Fruit fly (Drosophila melanogaster): ENCODE results near the gene GILT2.

Gene GILT2

dm6 chr3R:23629572-23629971, 49.1 kb upstream of the GILT2 start:
- TF ChIP-seq NfI (GFP tag; optimal IDR thresholded peaks at IDR 0.05) (no peak), chinmo (GFP tag; IDR thresholded peaks at IDR 0.05; ENCODE audit: partially characterized antibody) (0 out of 4 replicates have a peak, but pooled peaks have one; percentile 11), mam (GFP tag; optimal IDR thresholded peaks at IDR 0.05) (no peak), CG13624 (GFP tag; optimal IDR thresholded peaks at IDR 0.05) (no peak), mirr (GFP tag; optimal IDR thresholded peaks at IDR 0.05) (no peak), peb (GFP tag; IDR thresholded peaks at IDR 0.05) (no peak), sima (GFP tag; optimal IDR thresholded peaks at IDR 0.05) (no peak), CG18599 (GFP tag; optimal IDR thresholded peaks at IDR 0.05) (no peak), CG14014 (GFP tag; IDR thresholded peaks at IDR 0.05) (no peak), ara (GFP tag; IDR thresholded peaks at IDR 0.05) (no peak), maf-S (GFP tag; optimal IDR thresholded peaks at IDR 0.05) (no peak), Antp (GFP tag; optimal IDR thresholded peaks at IDR 0.05) (no peak), Oaz (GFP tag; IDR thresholded peaks at IDR 0.05) (no peak), CG5180 (GFP tag; optimal IDR thresholded peaks at IDR 0.05) (peak; percentile 38)

- TF ChIP-seq CG13123 (GFP tag; optimal IDR thresholded peaks at IDR 0.05) (no peak), Antp (GFP tag; optimal IDR thresholded peaks at IDR 0.05) (no peak), Bgb (GFP tag; IDR thresholded peaks at IDR 0.05; ENCODE audit: partially characterized antibody) (no peak), CG10979 (tag; optimal IDR thresholded peaks at IDR 0.05) (peak; percentile 41), zf30C (GFP tag; optimal IDR thresholded peaks at IDR 0.05) (no peak), sob (GFP tag; IDR thresholded peaks at IDR 0.05) (no peak), vvl (GFP tag; IDR thresholded peaks at IDR 0.05) (peak; percentile 20; the same call in 1 of the 2 replicates), CTCF (GFP tag; optimal IDR thresholded peaks at IDR 0.05) (peak; percentile 72), Usf (GFP tag; optimal IDR thresholded peaks at IDR 0.05) (no peak), CG13287 (GFP tag; IDR thresholded peaks at IDR 0.05; ENCODE audit: partially characterized antibody) (no peak), dysf (GFP tag; IDR thresholded peaks at IDR 0.05) (0 out of 3 replicates have a peak, but pooled peaks have one; percentile 32), CkIIα-i1 (GFP tag; IDR thresholded peaks at IDR 0.05) (no peak), CG8281 (tag; optimal IDR thresholded peaks at IDR 0.05) (peak; percentile 45), HLH4C (GFP tag; IDR thresholded peaks at IDR 0.05; ENCODE audit: partially characterized antibody) (0 out of 3 replicates have a peak, but pooled peaks have one; percentile 25)
Measured at dm6 chr3R:23634789-23635188, 43.9 kb upstream of the GILT2 start.

- TF ChIP-seq cas (GFP tag; IDR thresholded peaks at IDR 0.05) (no peak), slou (GFP tag; optimal IDR thresholded peaks at IDR 0.05) (no peak), Ets65A (GFP tag) (peak; percentile 20), Oaz (GFP tag; IDR thresholded peaks at IDR 0.05) (no peak)
Measured at dm6 chr3R:23637277-23637676, 41.4 kb upstream of the GILT2 start.

- TF ChIP-seq Ptx1 (GFP tag; IDR thresholded peaks at IDR 0.05) (0 out of 2 replicates have a peak, but pooled peaks have one; percentile 13), Drgx (GFP tag; IDR thresholded peaks at IDR 0.05) (peak; percentile 64), otp (GFP tag; IDR thresholded peaks at IDR 0.05) (0 out of 3 replicates have a peak, but pooled peaks have one; percentile 13), wek (GFP tag; optimal IDR thresholded peaks at IDR 0.05) (no peak), Sox102F (GFP tag; optimal IDR thresholded peaks at IDR 0.05) (peak; percentile 20), dmrt99B (tag; optimal IDR thresholded peaks at IDR 0.05) (peak; percentile 17), sens (GFP tag) (peak; percentile 68), lov (optimal IDR thresholded peaks at IDR 0.05) (no peak), lov (GFP tag; IDR thresholded peaks at IDR 0.05) (no peak), Hr51 (GFP tag; optimal IDR thresholded peaks at IDR 0.05) (peak in 1 of 2 experiments; percentile 42), Med (GFP tag) (peak; percentile 34)
Measured at dm6 chr3R:23638351-23638750, 40.3 kb upstream of the GILT2 start.
